Worm (Caenorhabditis elegans) whole organism, L4 larva: Measurements from ENCODE around the gene mib-1.

Experiments used
- D1046.2 ChIP-seq: fragments of 200-800 bp; sonication (Bioruptor generic); IDR thresholded peaks from 2 replicates; pipeline ENCODE4 v1.3.6; 2022; ENCODE audit warnings: missing genetic modification characterization, missing compliant biosample characterization
- F44E2.7 ChIP-seq: fragments of 200-800 bp; sonication (Bioruptor generic); IDR thresholded peaks from 2 replicates; pipeline ENCODE4 v2.1.2; 2022; ENCODE audit warnings: missing genetic modification characterization, missing compliant biosample characterization
- Y105C5A.15 ChIP-seq: fragments of 200-800 bp; sonication (Bioruptor generic); IDR thresholded peaks from 2 replicates; pipeline ENCODE4 v1.3.6; 2022; ENCODE audit warnings: missing genetic modification characterization, missing compliant biosample characterization
- aha-1 ChIP-seq: fragments of 150-350 bp; peaks from one replicate; lab custom pipeline; 2014; ENCODE audit warnings: missing biosample characterization, missing genetic modification characterization
- ama-1 ChIP-seq: fragments of 150-350 bp; optimal IDR thresholded peaks from 2 replicates; lab custom pipeline; 2014; ENCODE audit warnings: inconsistent platforms, mixed read lengths
- ceh-28 ChIP-seq: fragments of 150-350 bp; optimal IDR thresholded peaks from 2 replicates; lab custom pipeline; 2014; ENCODE audit warnings: missing biosample characterization, missing genetic modification reagents, missing genetic modification characterization
- daf-16 ChIP-seq, 3 experiments: sonication (generic microtip); optimal IDR thresholded peaks; 2 replicates each; lab custom pipeline; 2016 to 2017; ENCODE audit warnings: missing genetic modification characterization in 3 of 3, missing genetic modification reagents in 3 of 3, mild to moderate bottlenecking in 2 of 3, missing compliant biosample characterization in 2 of 3, missing biosample characterization in 1 of 3, moderate library complexity in 1 of 3
- daf-8 ChIP-seq: fragments of 200-800 bp; sonication (Bioruptor generic); IDR thresholded peaks from 2 replicates; pipeline ENCODE4 v1.3.6; 2022; ENCODE audit warnings: missing genetic modification characterization, missing compliant biosample characterization
- dmd-6 ChIP-seq: fragments of 200-800 bp; sonication (Bioruptor generic); IDR thresholded peaks from 2 replicates; pipeline ENCODE4 v1.3.6; 2022; ENCODE audit warnings: missing genetic modification reagents, missing genetic modification characterization, missing compliant biosample characterization
- dpl-1 ChIP-seq: fragments of 150-350 bp; optimal IDR thresholded peaks from 2 replicates; lab custom pipeline; 2014; ENCODE audit warnings: missing biosample characterization, missing genetic modification reagents, missing genetic modification characterization
- hif-1 ChIP-seq, 2 experiments: sonication (generic microtip); optimal IDR thresholded peaks; 2 replicates each; lab custom pipeline; 2016 to 2017; ENCODE audit warnings: missing compliant biosample characterization in 2 of 2, missing genetic modification characterization in 2 of 2, missing genetic modification reagents in 2 of 2, missing genotype in 2 of 2, mild to moderate bottlenecking in 1 of 2
- hlh-11 ChIP-seq: fragments of 200-800 bp; sonication (Bioruptor generic); optimal IDR thresholded peaks from 2 replicates; lab custom pipeline; 2018; ENCODE audit warnings: mild to moderate bottlenecking, missing genetic modification characterization, missing compliant biosample characterization
- hlh-30 ChIP-seq: sonication (generic microtip); optimal IDR thresholded peaks from 2 replicates; lab custom pipeline; 2017; ENCODE audit warnings: antibody characterized with exemption, mild to moderate bottlenecking, missing genetic modification characterization, missing compliant biosample characterization; ENCODE audit not compliant: insufficient read depth
- lin-13 ChIP-seq: fragments of 150-350 bp; optimal IDR thresholded peaks from 2 replicates; lab custom pipeline; 2014; ENCODE audit warnings: missing biosample characterization, missing genetic modification reagents, missing genetic modification characterization
- lin-38 ChIP-seq: fragments of 200-800 bp; sonication (Bioruptor generic); IDR thresholded peaks from 2 replicates; pipeline ENCODE4 v1.3.6; 2022; ENCODE audit warnings: missing genetic modification reagents, missing genetic modification characterization, missing compliant biosample characterization
- lsy-2 ChIP-seq, 2 experiments: fragments of 150-350 bp in 1 of 2; sonication (generic microtip) in 1 of 2; optimal IDR thresholded peaks; 2 replicates each; lab custom pipeline; 2014 to 2017; ENCODE audit warnings: missing biosample characterization in 2 of 2, missing genetic modification characterization in 2 of 2
- madf-9 ChIP-seq: fragments of 200-800 bp; sonication (Bioruptor generic); conservative IDR thresholded peaks from 2 replicates; pipeline ENCODE4 v1.3.6; 2022; ENCODE audit warnings: missing genetic modification reagents, missing genetic modification characterization, missing compliant biosample characterization
- mdl-1 ChIP-seq, 2 experiments: fragments of 150-350 bp in 1 of 2; sonication (generic microtip) in 1 of 2; optimal IDR thresholded peaks; 2 replicates each; lab custom pipeline; 2014 to 2017; ENCODE audit warnings: missing biosample characterization in 2 of 2, missing genetic modification characterization in 2 of 2
- mes-2 ChIP-seq: sonication (generic microtip); optimal IDR thresholded peaks from 2 replicates; lab custom pipeline; 2016; ENCODE audit warnings: missing genotype, mild to moderate bottlenecking, missing genetic modification characterization, missing compliant biosample characterization; ENCODE audit not compliant: poor library complexity, severe bottlenecking
- nhr-102 ChIP-seq: sonication (generic microtip); optimal IDR thresholded peaks from 2 replicates; lab custom pipeline; 2016; ENCODE audit warnings: mild to moderate bottlenecking, missing genetic modification characterization, moderate library complexity, missing compliant biosample characterization
- nhr-28 ChIP-seq: fragments of 150-350 bp; optimal IDR thresholded peaks from 2 replicates; lab custom pipeline; 2014; ENCODE audit warnings: missing biosample characterization, missing genetic modification characterization
- nhr-42 ChIP-seq: fragments of 200-800 bp; sonication (Bioruptor generic); IDR thresholded peaks from 2 replicates; pipeline ENCODE4 v1.3.6; 2022; ENCODE audit warnings: missing genetic modification characterization, missing compliant biosample characterization
- nhr-77 ChIP-seq: fragments of 150-350 bp; optimal IDR thresholded peaks from 2 replicates; lab custom pipeline; 2014; ENCODE audit warnings: missing biosample characterization, missing genetic modification characterization
- saeg-2 ChIP-seq: fragments of 200-800 bp; sonication (Bioruptor generic); IDR thresholded peaks from 2 replicates; pipeline ENCODE4 v1.3.6; 2022; ENCODE audit warnings: missing genetic modification reagents, missing genetic modification characterization, missing compliant biosample characterization
- skn-1 ChIP-seq: fragments of 150-350 bp; optimal IDR thresholded peaks from 2 replicates; lab custom pipeline; 2014; ENCODE audit warnings: missing biosample characterization, missing genetic modification characterization
- spr-1 ChIP-seq: sonication (generic microtip); optimal IDR thresholded peaks from 2 replicates; lab custom pipeline; 2016; ENCODE audit warnings: mild to moderate bottlenecking, missing genetic modification characterization, missing compliant biosample characterization
- spr-3 ChIP-seq: fragments of 200-800 bp; sonication (Bioruptor generic); optimal IDR thresholded peaks from 2 replicates; lab custom pipeline; 2018; ENCODE audit warnings: mild to moderate bottlenecking, missing genetic modification characterization, missing compliant biosample characterization
- zfp-3 ChIP-seq: fragments of 200-800 bp; sonication (Bioruptor generic); conservative IDR thresholded peaks from 2 replicates; pipeline ENCODE4 v1.3.6; 2022; ENCODE audit warnings: missing genetic modification reagents, missing genetic modification characterization, missing compliant biosample characterization

The mib-1 gene

DNA sequence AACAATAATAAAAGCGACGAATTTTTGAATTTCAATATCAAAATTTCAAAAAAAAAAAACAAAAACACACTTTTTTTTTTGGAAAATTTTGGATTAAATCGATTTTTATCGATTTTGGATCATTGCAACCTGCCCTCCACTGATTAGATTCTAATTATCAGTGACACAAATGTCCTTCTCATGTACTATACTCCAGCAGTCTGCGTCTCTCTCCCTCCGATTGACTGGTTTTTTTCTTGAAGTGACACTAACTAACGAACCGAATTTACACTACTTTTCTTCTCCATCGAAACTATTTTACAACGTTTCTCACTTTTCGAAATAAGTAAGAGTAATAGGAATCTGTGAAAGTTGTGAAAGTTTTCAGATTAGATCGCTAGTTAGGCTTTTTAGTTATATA lies 49.7 kb downstream of the mib-1 start (continued):
- TF ChIP-seq lsy-2 (tag; optimal IDR thresholded peaks at IDR 0.05; lab: Kevin White, UChicago) (no peak), mdl-1 (tag; optimal IDR thresholded peaks at IDR 0.05; lab: Kevin White, UChicago) (no peak), zfp-3 (GFP tag; lab: Robert Waterston, UW) (no peak), D1046.2 (GFP tag; lab: Robert Waterston, UW) (no peak)

DNA sequence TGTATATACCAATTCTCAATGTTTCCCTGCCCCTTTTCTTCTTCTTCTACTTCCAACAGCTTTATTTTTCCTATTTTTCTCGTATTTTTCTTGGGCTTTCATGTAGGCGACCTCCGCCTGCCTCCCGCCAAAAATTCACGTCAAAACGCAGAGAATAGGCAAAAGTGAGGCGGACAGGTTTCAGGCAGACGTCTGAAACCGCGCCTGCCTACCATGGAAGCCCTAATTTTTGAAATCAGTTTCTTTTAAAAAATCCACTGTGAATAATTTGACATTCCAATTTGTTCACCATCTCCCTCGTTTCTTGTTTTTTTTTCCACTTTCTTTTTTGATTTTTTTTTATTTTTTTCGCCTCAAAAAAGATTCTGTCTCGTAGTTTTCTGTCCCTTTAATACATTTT lies 51.7 kb downstream of the mib-1 start:
- TF ChIP-seq Y105C5A.15 (no peak), nhr-42 (GFP tag; lab: Robert Waterston, UW) (no peak), spr-1 (no peak), aha-1 (tag; lab: Kevin White, UChicago) (peak; percentile 85), ama-1 (lab: Kevin White, UChicago) (no peak), skn-1 (tag; lab: Kevin White, UChicago) (no peak)

DNA sequence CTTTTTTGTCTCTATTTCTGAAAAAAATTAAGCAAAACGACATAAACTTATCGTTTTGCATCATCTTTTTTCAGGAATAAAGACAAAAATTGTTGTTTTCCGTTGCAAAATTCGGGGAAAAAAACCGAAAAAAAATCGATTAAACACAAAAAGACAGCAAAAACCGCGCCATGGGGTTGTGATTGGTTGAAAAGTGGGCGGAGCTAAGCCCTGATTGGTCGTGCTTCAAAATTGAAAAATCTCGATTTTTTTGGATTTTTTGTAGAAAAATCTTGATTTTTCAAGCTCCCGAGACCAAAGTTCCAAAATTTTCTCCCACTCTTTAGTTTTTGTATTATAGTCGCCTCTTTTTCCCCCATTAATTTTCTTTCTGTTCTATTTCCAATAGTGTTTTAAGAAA lies 52.2 kb downstream of the mib-1 start:
- TF ChIP-seq F44E2.7 (GFP tag; lab: Robert Waterston, UW): no peak
- TF ChIP-seq lin-38: 0 out of 2 replicates have a peak, but pooled peaks have one; percentile 19

DNA sequence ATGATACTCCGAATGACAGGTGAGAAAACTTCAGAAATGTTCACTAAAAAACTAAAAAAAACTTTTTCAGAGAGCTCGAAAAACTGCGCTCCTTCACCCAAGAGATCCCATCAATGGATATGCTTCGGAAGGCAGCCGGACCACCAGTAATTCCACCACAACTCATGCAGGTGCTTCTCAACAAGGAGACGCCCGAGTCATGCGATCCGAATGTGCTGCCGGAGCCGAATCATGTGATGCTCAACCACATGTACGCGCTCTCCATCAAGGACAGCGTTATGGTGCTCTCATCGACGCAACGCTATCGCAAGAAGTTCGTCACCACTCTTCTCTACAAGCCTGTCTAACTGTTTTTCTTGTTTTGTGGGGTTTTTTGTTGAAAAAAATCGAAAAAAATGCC lies 52.7 kb downstream of the mib-1 start:
- no peak for TF ChIP-seq madf-9 (GFP tag; lab: Robert Waterston, UW)
- peak; percentile 21 for TF ChIP-seq hlh-30 (tag; lab: Kevin White, UChicago)

DNA sequence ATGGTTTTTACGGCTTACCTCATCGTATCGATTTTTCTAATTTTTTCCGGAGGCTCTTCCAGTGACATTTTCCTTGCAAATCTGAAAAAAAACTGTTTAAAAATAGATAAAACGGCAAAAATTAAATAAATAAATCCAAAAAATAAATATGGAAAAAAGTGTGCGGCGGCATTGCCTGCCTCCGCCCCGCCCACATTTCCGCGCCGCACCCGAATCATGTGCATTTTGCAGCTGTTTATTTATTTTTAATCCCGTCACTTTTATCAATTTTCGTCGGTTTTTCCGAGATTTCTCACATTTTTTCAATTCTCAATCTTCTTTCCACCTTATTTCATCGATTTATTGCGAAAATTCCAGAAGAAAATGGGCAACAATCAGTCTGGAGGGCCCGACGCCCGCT lies 53.7 kb downstream of the mib-1 start, which contains the start of the genes Y47D3A.14 and aakb-2:
Gene Y47D3A.14, minus strand, starts transcription at position 81 of the 400 bp plus-strand sequence.
Gene aakb-2, plus strand, starts transcription at position 356 of the 400 bp plus-strand sequence.
- TF ChIP-seq daf-8 (GFP tag; lab: Robert Waterston, UW) (no peak), hif-1 (tag; optimal IDR thresholded peaks at IDR 0.05; lab: Kevin White, UChicago) (peak in 1 of 2 experiments; percentile 53), dpl-1 (peak; percentile 57), dmd-6 (GFP tag; lab: Robert Waterston, UW) (peak; percentile 32; the same call in 1 of the 2 replicates), spr-3 (GFP tag; lab: Kevin White, UChicago) (no peak), ama-1 (lab: Kevin White, UChicago) (peak; percentile 22), saeg-2 (GFP tag; lab: Robert Waterston, UW) (no peak), daf-16 (GFP tag; optimal IDR thresholded peaks at IDR 0.05; lab: Kevin White, UChicago) (peak in 1 of 2 experiments; percentile 7), daf-16 (tag; optimal IDR thresholded peaks at IDR 0.05; lab: Kevin White, UChicago) (peak; percentile 68), nhr-77 (tag; lab: Kevin White, UChicago) (peak; percentile 54), mdl-1 (tag; optimal IDR thresholded peaks at IDR 0.05; lab: Kevin White, UChicago) (peak in 1 of 2 experiments; percentile 49), nhr-28 (tag; lab: Kevin White, UChicago) (peak; percentile 21), lin-38 (peak; percentile 51), nhr-102 (no peak), mes-2 (tag; lab: Kevin White, UChicago) (peak; percentile 86), hlh-11 (tag; lab: Kevin White, UChicago) (peak; percentile 91), lin-13 (GFP tag; lab: Kevin White, UChicago) (peak; percentile 46), hlh-30 (tag; lab: Kevin White, UChicago) (peak; percentile 96), ceh-28 (tag; lab: Kevin White, UChicago) (no peak)
